Fruit fly (Drosophila melanogaster) whole organism, embryonic: ENCODE results near the gene CG18766.

Experiments used
- Asciz ChIP-seq: fragments of 200-800 bp; sonication (Bioruptor generic); optimal IDR thresholded peaks from 2 replicates; lab custom pipeline; 2017; ENCODE audit warnings: missing biosample characterization, mild to moderate bottlenecking, missing genetic modification characterization, missing genetic modification reagents
- CG10267 ChIP-seq: fragments of 200-800 bp; sonication (Bioruptor generic); optimal IDR thresholded peaks from 2 replicates; lab custom pipeline; 2018; ENCODE audit warnings: missing biosample characterization, mild to moderate bottlenecking, missing genetic modification characterization, moderate library complexity
- CG10274 ChIP-seq: fragments of 200-800 bp; sonication (Bioruptor generic); optimal IDR thresholded peaks from 3 replicates; lab custom pipeline; 2017; ENCODE audit warnings: missing biosample characterization, mild to moderate bottlenecking, missing genetic modification characterization
- CG10321 ChIP-seq: fragments of 200-800 bp; sonication (Bioruptor generic); IDR thresholded peaks from 2 replicates; pipeline ENCODE4 v1.3.6; 2022; ENCODE audit warnings: missing biosample characterization, missing genetic modification characterization
- CG10565 ChIP-seq: fragments of 200-800 bp; sonication (Bioruptor generic); optimal IDR thresholded peaks from 3 replicates; lab custom pipeline; 2016; ENCODE audit warnings: missing biosample characterization, mild to moderate bottlenecking, missing genetic modification characterization
- CG11085 ChIP-seq: fragments of 200-800 bp; sonication (Bioruptor generic); IDR thresholded peaks from 2 replicates; pipeline ENCODE4 v1.3.6; 2022; ENCODE audit warnings: missing biosample characterization, missing genetic modification characterization
- CG11093 ChIP-seq: fragments of 200-800 bp; sonication (Bioruptor generic); IDR thresholded peaks from 3 replicates; pipeline ENCODE4 v1.3.6; 2022; ENCODE audit warnings: missing biosample characterization, missing genetic modification characterization
- CG12659 ChIP-seq: fragments of 200-800 bp; sonication (Bioruptor generic); optimal IDR thresholded peaks from 3 replicates; lab custom pipeline; 2017; ENCODE audit warnings: mild to moderate bottlenecking, missing biosample characterization, missing genetic modification reagents, missing genetic modification characterization
- CG12769 ChIP-seq: fragments of 200-800 bp; sonication (Bioruptor generic); optimal IDR thresholded peaks from 2 replicates; lab custom pipeline; 2019; ENCODE audit warnings: missing biosample characterization, mild to moderate bottlenecking, missing genetic modification characterization, moderate library complexity
- CG13775 ChIP-seq: fragments of 200-800 bp; sonication (Bioruptor generic); optimal IDR thresholded peaks from 3 replicates; lab custom pipeline; 2017; ENCODE audit warnings: missing biosample characterization, mild to moderate bottlenecking, missing genetic modification characterization
- CG13894 ChIP-seq: fragments of 200-800 bp; sonication (Bioruptor generic); optimal IDR thresholded peaks from 3 replicates; lab custom pipeline; 2018; ENCODE audit warnings: missing biosample characterization, mild to moderate bottlenecking, missing genetic modification characterization, moderate library complexity
- CG14441 ChIP-seq: fragments of 200-800 bp; sonication (Bioruptor generic); IDR thresholded peaks from 2 replicates; pipeline ENCODE4 v1.3.6; 2022; ENCODE audit warnings: missing biosample characterization, missing genetic modification characterization
- CG15011 ChIP-seq: fragments of 200-800 bp; sonication (Bioruptor generic); optimal IDR thresholded peaks from 3 replicates; lab custom pipeline; 2018; ENCODE audit warnings: missing biosample characterization, mild to moderate bottlenecking, missing genetic modification characterization
- CG16779 ChIP-seq: fragments of 200-800 bp; sonication (Bioruptor generic); IDR thresholded peaks from 2 replicates; pipeline ENCODE4 v1.3.6; 2022; ENCODE audit warnings: missing biosample characterization, missing genetic modification characterization
- CG2129 ChIP-seq: fragments of 200-800 bp; sonication (Bioruptor generic); IDR thresholded peaks from 2 replicates; pipeline ENCODE4 v1.3.6; 2022; ENCODE audit warnings: missing biosample characterization, missing genetic modification characterization; ENCODE audit not compliant: partially characterized antibody
- CG32772 ChIP-seq: fragments of 200-800 bp; sonication (Bioruptor generic); IDR thresholded peaks from 2 replicates; pipeline ENCODE4 v1.3.6; 2022; ENCODE audit warnings: missing biosample characterization, missing genetic modification characterization
- CG3407 ChIP-seq: fragments of 200-800 bp; sonication (Bioruptor generic); optimal IDR thresholded peaks from 2 replicates; lab custom pipeline; 2018; ENCODE audit warnings: missing biosample characterization, mild to moderate bottlenecking, missing genetic modification characterization
- CG4854 ChIP-seq: fragments of 200-800 bp; sonication (Bioruptor generic); optimal IDR thresholded peaks from 2 replicates; lab custom pipeline; 2016; ENCODE audit warnings: missing biosample characterization, missing genetic modification characterization, inconsistent platforms
- CG7745 ChIP-seq: fragments of 200-800 bp; sonication (Bioruptor generic); optimal IDR thresholded peaks from 2 replicates; lab custom pipeline; 2018; ENCODE audit warnings: missing biosample characterization, mild to moderate bottlenecking, missing genetic modification characterization, moderate library complexity
- CG9797 ChIP-seq: fragments of 200-800 bp; sonication (Bioruptor generic); optimal IDR thresholded peaks from 3 replicates; lab custom pipeline; 2018; ENCODE audit warnings: missing biosample characterization, mild to moderate bottlenecking, missing genetic modification characterization
- CoRest ChIP-seq: fragments of 200-800 bp; sonication (Bioruptor generic); optimal IDR thresholded peaks from 3 replicates; lab custom pipeline; 2018; ENCODE audit warnings: missing biosample characterization, mild to moderate bottlenecking, missing genetic modification characterization, moderate library complexity
- Dbx ChIP-seq: fragments of 200-800 bp; sonication (Bioruptor generic); IDR thresholded peaks from 3 replicates; pipeline ENCODE4 v1.3.6; 2022; ENCODE audit warnings: missing biosample characterization, missing genetic modification characterization
- Drgx ChIP-seq: fragments of 200-800 bp; sonication (Bioruptor generic); IDR thresholded peaks from 2 replicates; pipeline ENCODE4 v1.3.6; 2022; ENCODE audit warnings: missing biosample characterization, missing genetic modification characterization
- ERR ChIP-seq: fragments of 200-800 bp; sonication (Bioruptor generic); optimal IDR thresholded peaks from 2 replicates; lab custom pipeline; 2016; ENCODE audit warnings: missing biosample characterization, missing genetic modification characterization
- Hr3 ChIP-seq: fragments of 200-800 bp; sonication (Bioruptor generic); optimal IDR thresholded peaks from 3 replicates; lab custom pipeline; 2016; ENCODE audit warnings: missing biosample characterization, missing genetic modification characterization
- Kr ChIP-seq: fragments of 200-800 bp; sonication (Bioruptor generic); optimal IDR thresholded peaks from 2 replicates; lab custom pipeline; 2017; ENCODE audit warnings: missing biosample characterization, mild to moderate bottlenecking, missing genetic modification characterization
- MTF-1 ChIP-seq: fragments of 200-800 bp; sonication (Bioruptor generic); optimal IDR thresholded peaks from 2 replicates; lab custom pipeline; 2018; ENCODE audit warnings: missing biosample characterization, mild to moderate bottlenecking, missing genetic modification characterization, borderline replicate concordance
- Mes4 ChIP-seq: fragments of 200-800 bp; sonication (Bioruptor generic); optimal IDR thresholded peaks from 2 replicates; lab custom pipeline; 2016; ENCODE audit warnings: missing biosample characterization, missing genetic modification characterization
- Scr ChIP-seq: fragments of 200-800 bp; sonication (Bioruptor generic); IDR thresholded peaks from 2 replicates; pipeline ENCODE4 v1.3.6; 2022; ENCODE audit warnings: missing biosample characterization, missing genetic modification characterization; ENCODE audit not compliant: partially characterized antibody
- Trl ChIP-seq, 3 experiments: fragments of >200 bp in 2 of 3; fragments of 200-800 bp in 1 of 3; sonication (Bioruptor generic) in 1 of 3; optimal IDR thresholded peaks; 2 replicates in 1 of 3; 3 replicates in 2 of 3; lab custom pipeline; 2016 to 2017; ENCODE audit warnings: missing biosample characterization in 1 of 3, missing genetic modification characterization in 1 of 3
- Usf ChIP-seq: fragments of 200-800 bp; sonication (Bioruptor generic); optimal IDR thresholded peaks from 2 replicates; lab custom pipeline; 2017; ENCODE audit warnings: missing genotype, missing biosample characterization, missing genetic modification characterization
- amos ChIP-seq: fragments of 200-800 bp; sonication (Bioruptor generic); IDR thresholded peaks from 2 replicates; pipeline ENCODE4 v1.3.6; 2022; ENCODE audit warnings: missing biosample characterization, missing genetic modification characterization; ENCODE audit not compliant: partially characterized antibody
- ash1 ChIP-seq: fragments of 200-800 bp; sonication (Bioruptor generic); optimal IDR thresholded peaks from 2 replicates; lab custom pipeline; 2018; ENCODE audit warnings: missing biosample characterization, mild to moderate bottlenecking, missing genetic modification characterization
- ato ChIP-seq: fragments of 200-800 bp; sonication (Bioruptor generic); IDR thresholded peaks from 2 replicates; pipeline ENCODE4 v1.3.6; 2022; ENCODE audit warnings: missing biosample characterization, missing genetic modification characterization; ENCODE audit not compliant: partially characterized antibody
- bbx ChIP-seq: fragments of 200-800 bp; sonication (Bioruptor generic); IDR thresholded peaks from 2 replicates; pipeline ENCODE4 v1.3.6; 2022; ENCODE audit warnings: missing biosample characterization, missing genetic modification characterization; ENCODE audit not compliant: partially characterized antibody
- da ChIP-seq: fragments of 200-800 bp; sonication (Bioruptor generic); optimal IDR thresholded peaks from 2 replicates; lab custom pipeline; 2016; ENCODE audit warnings: missing biosample characterization, missing genetic modification characterization
- dan ChIP-seq: fragments of 200-800 bp; sonication (Bioruptor generic); IDR thresholded peaks from 2 replicates; pipeline ENCODE4 v1.3.6; 2022; ENCODE audit warnings: missing biosample characterization, missing genetic modification characterization
- dysf ChIP-seq: fragments of 200-800 bp; sonication (Bioruptor generic); IDR thresholded peaks from 3 replicates; pipeline ENCODE4 v1.3.6; 2022; ENCODE audit warnings: missing biosample characterization, missing genetic modification characterization
- exex ChIP-seq: fragments of 200-800 bp; sonication (Bioruptor generic); optimal IDR thresholded peaks from 4 replicates; lab custom pipeline; 2018; ENCODE audit warnings: missing biosample characterization, mild to moderate bottlenecking, missing genetic modification characterization, moderate library complexity
- fd3F ChIP-seq: fragments of 200-800 bp; sonication (Bioruptor generic); optimal IDR thresholded peaks from 2 replicates; lab custom pipeline; 2018; ENCODE audit warnings: missing biosample characterization, mild to moderate bottlenecking, missing genetic modification characterization, moderate library complexity
- hb ChIP-seq: fragments of 200-800 bp; sonication (Bioruptor generic); IDR thresholded peaks from 3 replicates; pipeline ENCODE4 v1.3.6; 2022; ENCODE audit warnings: missing biosample characterization, missing genetic modification characterization; ENCODE audit not compliant: partially characterized antibody
- inv ChIP-seq: fragments of 200-800 bp; sonication (Bioruptor generic); IDR thresholded peaks from 2 replicates; pipeline ENCODE4 v1.3.6; 2022; ENCODE audit warnings: missing biosample characterization, missing genetic modification characterization; ENCODE audit not compliant: partially characterized antibody
- oc ChIP-seq: fragments of 200-800 bp; sonication (Bioruptor generic); optimal IDR thresholded peaks from 2 replicates; lab custom pipeline; 2018; ENCODE audit warnings: missing biosample characterization, mild to moderate bottlenecking, missing genetic modification characterization, moderate library complexity
- psq ChIP-seq: fragments of 200-800 bp; sonication (Bioruptor generic); optimal IDR thresholded peaks from 2 replicates; lab custom pipeline; 2017; ENCODE audit warnings: missing biosample characterization, missing genetic modification characterization
- scrt ChIP-seq: fragments of 200-800 bp; sonication (Bioruptor generic); optimal IDR thresholded peaks from 2 replicates; lab custom pipeline; 2018; ENCODE audit warnings: missing biosample characterization, mild to moderate bottlenecking, missing genetic modification characterization, moderate library complexity
- slou ChIP-seq: fragments of 200-800 bp; sonication (Bioruptor generic); optimal IDR thresholded peaks from 3 replicates; lab custom pipeline; 2016; ENCODE audit warnings: missing biosample characterization, missing genetic modification characterization
- tap ChIP-seq: fragments of 200-800 bp; optimal IDR thresholded peaks from 3 replicates; lab custom pipeline; 2019; ENCODE audit warnings: missing biosample characterization, mild to moderate bottlenecking, missing genetic modification characterization, moderate library complexity
- unpg ChIP-seq: fragments of 200-800 bp; sonication (Bioruptor generic); optimal IDR thresholded peaks from 3 replicates; lab custom pipeline; 2018; ENCODE audit warnings: missing biosample characterization, mild to moderate bottlenecking, missing genetic modification characterization, moderate library complexity
- zen ChIP-seq: fragments of 200-800 bp; sonication (Bioruptor generic); optimal IDR thresholded peaks from 3 replicates; lab custom pipeline; 2018; ENCODE audit warnings: missing biosample characterization, mild to moderate bottlenecking, missing genetic modification characterization, moderate library complexity
- zf30C ChIP-seq: fragments of 200-800 bp; sonication (Bioruptor generic); optimal IDR thresholded peaks from 3 replicates; lab custom pipeline; 2018; ENCODE audit warnings: missing biosample characterization, mild to moderate bottlenecking, missing genetic modification characterization

The CG18766 gene

dm6 chr3R:27281811-27282131, 36.7 kb upstream of the CG18766 start (continued):
- TF ChIP-seq psq (GFP tag; lab: Kevin White, UChicago) (no peak), CG13775 (no peak), ash1 (no peak), CG12769 (tag; lab: Kevin White, UChicago) (peak; percentile 31), exex (tag; lab: Kevin White, UChicago) (peak; percentile 7), CG7745 (tag; lab: Kevin White, UChicago) (no peak), CG15011 (GFP tag; lab: Kevin White, UChicago) (no peak), CG10565 (GFP tag; lab: Kevin White, UChicago) (no peak), CG10321 (no peak), Trl (optimal IDR thresholded peaks at IDR 0.05; lab: Kevin White, UChicago) (peak in 1 of 2 experiments; percentile 58), Trl (GFP tag; optimal IDR thresholded peaks at IDR 0.05; lab: Kevin White, UChicago) (no peak), Kr (GFP tag; lab: Kevin White, UChicago) (no peak), CG9797 (peak; percentile 33), slou (no peak), bbx (GFP tag; lab: Robert Waterston, UW) (peak; percentile 42; the same call in 1 of the 2 replicates), oc (tag; lab: Kevin White, UChicago) (no peak), dysf (no peak), CG3407 (GFP tag; lab: Kevin White, UChicago) (no peak), Usf (no peak), CoRest (no peak), da (GFP tag; lab: Kevin White, UChicago) (no peak), tap (no peak), inv (0 out of 2 replicates have a peak, but pooled peaks have one; percentile 20), CG32772 (GFP tag; lab: Robert Waterston, UW) (no peak), amos (GFP tag; lab: Robert Waterston, UW) (peak; percentile 12; the same call in 1 of the 2 replicates), zen (tag; lab: Kevin White, UChicago) (no peak), MTF-1 (no peak), CG12659 (no peak), CG16779 (GFP tag; lab: Robert Waterston, UW) (no peak), hb (GFP tag; lab: Robert Waterston, UW) (no peak), fd3F (no peak), Hr3 (no peak), CG2129 (GFP tag; lab: Robert Waterston, UW) (no peak), CG10274 (no peak), CG13894 (tag; lab: Kevin White, UChicago) (peak; percentile 100)

DNA sequence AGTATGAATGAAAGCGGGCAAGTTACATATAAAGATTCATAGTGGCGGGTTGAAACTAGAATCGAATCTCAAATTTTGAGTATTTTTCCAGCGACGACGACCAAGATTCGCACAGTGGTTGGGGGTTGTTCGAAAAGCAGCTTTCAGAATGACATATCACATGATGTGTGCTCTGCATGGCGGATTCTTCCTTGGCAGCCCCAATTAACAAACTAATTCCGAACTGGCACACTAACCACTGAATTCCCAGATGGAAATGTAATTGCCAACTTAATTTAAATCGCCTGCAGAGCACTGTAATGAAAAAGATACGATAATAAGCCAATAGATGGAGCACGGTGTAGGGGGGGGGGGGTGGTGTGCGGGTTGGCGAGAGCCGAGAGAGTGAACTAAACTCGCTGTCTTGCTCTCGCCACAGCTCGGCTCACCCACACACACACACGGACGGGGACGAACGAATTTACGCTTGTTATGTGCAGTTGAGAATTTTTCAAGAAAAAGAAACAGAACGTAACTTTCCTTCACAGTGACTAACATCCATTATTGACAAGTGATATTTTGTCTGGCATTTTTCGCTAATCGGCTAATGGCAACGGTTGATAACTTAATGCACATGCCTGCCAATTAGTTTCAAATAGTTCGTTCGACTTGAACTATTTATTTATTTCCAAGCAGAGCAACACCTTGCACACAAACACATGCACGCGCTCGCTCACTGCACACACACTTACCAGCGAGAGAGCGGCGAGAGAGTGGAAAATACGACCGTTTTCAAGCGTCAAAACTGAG, 36.2 kb upstream of the CG18766 start:
- TF ChIP-seq unpg (GFP tag; lab: Kevin White, UChicago) (peak; percentile 96), zf30C (GFP tag; lab: Kevin White, UChicago) (no peak), CG11093 (GFP tag; lab: Robert Waterston, UW) (peak; percentile 95), CoRest (peak; percentile 94), bbx (GFP tag; lab: Robert Waterston, UW) (peak; percentile 60), dan (GFP tag; lab: Robert Waterston, UW) (no peak; the same call in 1 of the 2 replicates), CG10267 (tag; lab: Kevin White, UChicago) (peak; percentile 87), CG14441 (GFP tag; lab: Robert Waterston, UW) (peak; percentile 98), scrt (GFP tag; lab: Kevin White, UChicago) (peak; percentile 90), ERR (GFP tag; lab: Kevin White, UChicago) (peak; percentile 91), Mes4 (GFP tag; lab: Kevin White, UChicago) (peak; percentile 92), CG4854 (GFP tag; lab: Kevin White, UChicago) (peak; percentile 91), Scr (peak; percentile 13), Asciz (peak; percentile 92), Drgx (peak; percentile 98), CG11085 (peak; percentile 94), Dbx (GFP tag; lab: Robert Waterston, UW) (peak; percentile 97), ato (GFP tag; lab: Robert Waterston, UW) (0 out of 2 replicates have a peak, but pooled peaks have one; percentile 12)
